Fruit fly (Drosophila melanogaster) whole organism, wandering third instar larva: ENCODE data around the gene CG6154.

Experiments
- HLH106 ChIP-seq: fragments of 200-800 bp; optimal IDR thresholded peaks from 3 replicates; lab custom pipeline; 2019; ENCODE audit warnings: missing biosample characterization, mild to moderate bottlenecking, missing genetic modification characterization, moderate library complexity
- Hr78 ChIP-seq: fragments of >200 bp; optimal IDR thresholded peaks from 2 replicates; lab custom pipeline; 2017; ENCODE audit warnings: missing biosample characterization, missing genetic modification characterization
- Vsx2 ChIP-seq: fragments of 200-300, 225-300 bp; sonication (Bioruptor generic); optimal IDR thresholded peaks from 2 replicates; lab custom pipeline; 2018; ENCODE audit warnings: missing biosample characterization, missing genetic modification characterization; ENCODE audit not compliant: partially characterized antibody
- pan ChIP-seq: fragments of >200 bp; optimal IDR thresholded peaks from 2 replicates; lab custom pipeline; 2017
- psq ChIP-seq: fragments of 200-800 bp; sonication (Bioruptor generic); optimal IDR thresholded peaks from 3 replicates; lab custom pipeline; 2017; ENCODE audit warnings: missing biosample characterization, mild to moderate bottlenecking, missing genetic modification characterization, moderate library complexity

DNA sequence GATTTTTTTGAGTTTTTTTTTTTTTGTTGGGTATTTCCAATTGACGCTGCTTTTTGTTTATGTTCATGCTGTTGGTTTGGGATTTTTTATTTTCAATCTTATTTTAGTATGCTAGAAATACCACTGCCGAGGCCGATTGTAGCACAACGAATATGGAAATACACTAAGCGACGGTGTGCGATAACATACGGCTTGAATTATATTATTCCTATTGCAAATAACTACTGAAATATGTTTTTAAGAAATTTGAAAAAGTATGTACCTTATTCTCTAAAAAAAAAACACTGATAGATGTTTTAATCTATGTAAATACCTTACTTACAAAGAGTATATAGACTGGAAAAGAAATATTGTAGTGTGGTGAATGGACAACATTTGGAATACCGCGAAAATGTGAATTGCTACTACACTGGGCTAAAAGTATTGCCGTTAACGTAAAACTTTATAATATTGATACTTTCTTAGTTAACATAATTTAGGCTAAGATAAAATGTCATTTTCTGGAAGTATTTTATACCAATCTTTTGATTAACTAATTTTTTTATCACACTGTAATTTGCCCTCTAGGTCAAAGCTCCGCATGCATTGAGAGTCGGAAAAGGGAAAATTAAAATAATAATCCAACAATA lies 19.9 kb upstream of the CG6154 start:
- TF ChIP-seq psq (no peak), Vsx2 (GFP tag; lab: Kevin White, UChicago) (no peak), pan (lab: Kevin White, UChicago) (no peak), HLH106 (tag; lab: Kevin White, UChicago) (no peak), Hr78 (GFP tag; lab: Kevin White, UChicago) (no peak)
